Fruit fly (Drosophila melanogaster): Measurements from ENCODE around the gene CG8534.
A peak's percentile ranks its signal among the peaks of the same experiment; 100 is the strongest.

CG8534 gene

dm6 chr3R:9784341-9785062 lies 28.0 kb upstream of the CG8534 start, which contains the start of the genes MtnA and CG8500:
MtnA (minus strand) TSS chr3R:9784370.
CG8500 (plus strand) TSS chr3R:9784653.
- no peak for TF ChIP-seq Dfd (GFP tag; optimal IDR thresholded peaks at IDR 0.05)
- TF ChIP-seq h (GFP tag; optimal IDR thresholded peaks at IDR 0.05), result peak; percentile 17
- TF ChIP-seq Vsx2 (GFP tag; optimal IDR thresholded peaks at IDR 0.05; ENCODE audit: partially characterized antibody), result peak; percentile 100
- peak; percentile 100 for TF ChIP-seq Dif (GFP tag; optimal IDR thresholded peaks at IDR 0.05; ENCODE audit: partially characterized antibody)
- peak; percentile 8 for TF ChIP-seq Myc (optimal IDR thresholded peaks at IDR 0.05)
- no peak for TF ChIP-seq GATAd (GFP tag; optimal IDR thresholded peaks at IDR 0.05)
- no peak for TF ChIP-seq Hnf4 (GFP tag; optimal IDR thresholded peaks at IDR 0.05)
- TF ChIP-seq dl (GFP tag; optimal IDR thresholded peaks at IDR 0.05; ENCODE audit: insufficient read depth in 1 of 2, partially characterized antibody in 2 of 2), result peak; percentile 97 to 99
- peak; percentile 48 for TF ChIP-seq rgr (GFP tag; optimal IDR thresholded peaks at IDR 0.05)
- no peak for TF ChIP-seq Rel (GFP tag; optimal IDR thresholded peaks at IDR 0.05)
- TF ChIP-seq Rel (tag; optimal IDR thresholded peaks at IDR 0.05), result peak; percentile 54
- TF ChIP-seq foxo (GFP tag; optimal IDR thresholded peaks at IDR 0.05), result peak in 1 of 2 experiments; percentile 8

- TF ChIP-seq HLH106 (tag; optimal IDR thresholded peaks at IDR 0.05) (peak; percentile 76), Rel (GFP tag; optimal IDR thresholded peaks at IDR 0.05) (no peak), Rel (tag; optimal IDR thresholded peaks at IDR 0.05) (peak; percentile 94), Hr83 (GFP tag; optimal IDR thresholded peaks at IDR 0.05; ENCODE audit: poor library complexity, severe bottlenecking) (no peak), dsf (GFP tag; optimal IDR thresholded peaks at IDR 0.05; ENCODE audit: borderline replicate concordance) (no peak), usp (GFP tag; optimal IDR thresholded peaks at IDR 0.05) (no peak), Jra (GFP tag; optimal IDR thresholded peaks at IDR 0.05) (peak; percentile 37), foxo (GFP tag; optimal IDR thresholded peaks at IDR 0.05) (peak in 1 of 2 experiments; percentile 68), Dfd (GFP tag; optimal IDR thresholded peaks at IDR 0.05) (no peak), brk (GFP tag; optimal IDR thresholded peaks at IDR 0.05) (no peak), dmrt93B (GFP tag; optimal IDR thresholded peaks at IDR 0.05) (no peak), psq (GFP tag; optimal IDR thresholded peaks at IDR 0.05) (peak; percentile 48), CrebA (GFP tag; optimal IDR thresholded peaks at IDR 0.05; ENCODE audit: borderline replicate concordance) (no peak), sage (GFP tag; optimal IDR thresholded peaks at IDR 0.05) (no peak), N (GFP tag; optimal IDR thresholded peaks at IDR 0.05) (no peak), sv (GFP tag; optimal IDR thresholded peaks at IDR 0.05) (peak; percentile 43), CG9705 (GFP tag; optimal IDR thresholded peaks at IDR 0.05) (peak; percentile 52), Myc (optimal IDR thresholded peaks at IDR 0.05) (peak; percentile 92), Hr78 (GFP tag; optimal IDR thresholded peaks at IDR 0.05) (no peak), Vsx2 (GFP tag; optimal IDR thresholded peaks at IDR 0.05; ENCODE audit: partially characterized antibody) (no peak), Mio (GFP tag; optimal IDR thresholded peaks at IDR 0.05) (no peak), rgr (GFP tag; optimal IDR thresholded peaks at IDR 0.05) (no peak), Abd-B (GFP tag; optimal IDR thresholded peaks at IDR 0.05) (no peak), OdsH (GFP tag; optimal IDR thresholded peaks at IDR 0.05) (peak; percentile 23), woc (GFP tag; optimal IDR thresholded peaks at IDR 0.05) (peak; percentile 91), ey (GFP tag; optimal IDR thresholded peaks at IDR 0.05) (peak; percentile 46), CG32264 (GFP tag; optimal IDR thresholded peaks at IDR 0.05) (no peak), tai (GFP tag; optimal IDR thresholded peaks at IDR 0.05) (no peak), Hnf4 (GFP tag; optimal IDR thresholded peaks at IDR 0.05) (no peak), br (GFP tag; optimal IDR thresholded peaks at IDR 0.05) (peak; percentile 32), jim (GFP tag; optimal IDR thresholded peaks at IDR 0.05) (no peak), pan (optimal IDR thresholded peaks at IDR 0.05) (no peak), Sp1 (GFP tag; optimal IDR thresholded peaks at IDR 0.05) (peak; percentile 68), h (GFP tag; optimal IDR thresholded peaks at IDR 0.05) (peak; percentile 65), lola (GFP tag; optimal IDR thresholded peaks at IDR 0.05) (no peak), fru (GFP tag; optimal IDR thresholded peaks at IDR 0.05) (no peak), dl (GFP tag; optimal IDR thresholded peaks at IDR 0.05; ENCODE audit: insufficient read depth in 1 of 2, partially characterized antibody in 2 of 2) (no peak), GATAd (GFP tag; optimal IDR thresholded peaks at IDR 0.05) (no peak), Dif (GFP tag; optimal IDR thresholded peaks at IDR 0.05; ENCODE audit: partially characterized antibody) (no peak)
Measured at dm6 chr3R:9791177-9791806, 21.3 kb upstream of the CG8534 start, which contains the start of the genes CG12945 and CG8507. CG12945 (minus strand) TSS chr3R:9791221. CG8507 (plus strand) TSS chr3R:9791483.

Data from whole organism, wandering third instar larva.